Fruit fly (Drosophila melanogaster) whole organism, prepupa: ENCODE measurements around the gene prd1.

ENCODE experiments used
- CG10631 ChIP-seq: fragments of 200-800 bp; sonication (Bioruptor generic); optimal IDR thresholded peaks from 2 replicates; lab custom pipeline; 2016; ENCODE audit warnings: missing biosample characterization, missing genetic modification characterization
- CG10669 ChIP-seq: fragments of 200-800 bp; sonication (Bioruptor generic); optimal IDR thresholded peaks from 3 replicates; lab custom pipeline; 2018; ENCODE audit warnings: missing biosample characterization, mild to moderate bottlenecking, missing genetic modification characterization, moderate library complexity
- CG11294 ChIP-seq: fragments of 200-800 bp; sonication (Bioruptor generic); IDR thresholded peaks from 2 replicates; pipeline ENCODE4 v1.3.6; 2022; ENCODE audit warnings: missing biosample characterization, missing genetic modification characterization
- CG11762 ChIP-seq: fragments of 200-800 bp; sonication (Bioruptor generic); optimal IDR thresholded peaks from 3 replicates; lab custom pipeline; 2016; ENCODE audit warnings: missing biosample characterization, missing genetic modification characterization; ENCODE audit not compliant: insufficient read depth
- CG11902 ChIP-seq: fragments of 200-800 bp; sonication (Bioruptor generic); optimal IDR thresholded peaks from 3 replicates; lab custom pipeline; 2016; ENCODE audit warnings: missing biosample characterization, missing genetic modification characterization
- CG15336 ChIP-seq: fragments of 200-800 bp; sonication (Bioruptor generic); IDR thresholded peaks from 2 replicates; pipeline ENCODE4 v1.3.6; 2022; ENCODE audit warnings: missing biosample characterization, missing genetic modification characterization
- CG1621 ChIP-seq: fragments of 200-800 bp; sonication (Bioruptor generic); optimal IDR thresholded peaks from 3 replicates; lab custom pipeline; 2018; ENCODE audit warnings: missing biosample characterization, mild to moderate bottlenecking, missing genetic modification characterization
- CG16779 ChIP-seq: fragments of 200-800 bp; sonication (Bioruptor generic); optimal IDR thresholded peaks from 3 replicates; lab custom pipeline; 2017; ENCODE audit warnings: missing biosample characterization, mild to moderate bottlenecking, missing genetic modification characterization
- CG3032 ChIP-seq: fragments of 200-800 bp; optimal IDR thresholded peaks from 2 replicates; lab custom pipeline; 2019; ENCODE audit warnings: missing biosample characterization, mild to moderate bottlenecking, missing genetic modification characterization, moderate library complexity
- CG31627 ChIP-seq: fragments of 200-800 bp; sonication (Bioruptor generic); optimal IDR thresholded peaks from 3 replicates; lab custom pipeline; 2016; ENCODE audit warnings: missing biosample characterization, missing genetic modification characterization
- CG32006 ChIP-seq: fragments of 200-800 bp; sonication (Bioruptor generic); optimal IDR thresholded peaks from 3 replicates; lab custom pipeline; 2017; ENCODE audit warnings: missing biosample characterization, mild to moderate bottlenecking, missing genetic modification characterization
- CG3919 ChIP-seq: fragments of 200-800 bp; sonication (Bioruptor generic); optimal IDR thresholded peaks from 3 replicates; lab custom pipeline; 2016; ENCODE audit warnings: missing biosample characterization, missing genetic modification characterization
- CG6163 ChIP-seq: fragments of 200-800 bp; sonication (Bioruptor generic); IDR thresholded peaks from 3 replicates; pipeline ENCODE4 v1.3.6; 2022; ENCODE audit warnings: missing biosample characterization, missing genetic modification characterization
- CG6276 ChIP-seq: fragments of 200-800 bp; sonication (Bioruptor generic); optimal IDR thresholded peaks from 2 replicates; lab custom pipeline; 2017; ENCODE audit warnings: missing biosample characterization, mild to moderate bottlenecking, missing genetic modification characterization
- CG6792 ChIP-seq: fragments of 200-800 bp; sonication (Bioruptor generic); optimal IDR thresholded peaks from 3 replicates; lab custom pipeline; 2016; ENCODE audit warnings: missing biosample characterization, missing genetic modification characterization
- CG6808 ChIP-seq: fragments of 200-800 bp; sonication (Bioruptor generic); optimal IDR thresholded peaks from 3 replicates; lab custom pipeline; 2017; ENCODE audit warnings: missing biosample characterization, missing genetic modification characterization, mild to moderate bottlenecking, moderate library complexity, missing genetic modification reagents
- CG7368 ChIP-seq: fragments of 200-800 bp; sonication (Bioruptor generic); optimal IDR thresholded peaks from 3 replicates; lab custom pipeline; 2016; ENCODE audit warnings: missing biosample characterization, missing genetic modification characterization
- CG8119 ChIP-seq: fragments of 200-800 bp; sonication (Bioruptor generic); IDR thresholded peaks from 3 replicates; pipeline ENCODE4 v1.3.6; 2022; ENCODE audit warnings: missing biosample characterization, missing genetic modification characterization
- CG8632 ChIP-seq: fragments of 200-800 bp; sonication (Bioruptor generic); optimal IDR thresholded peaks from 3 replicates; lab custom pipeline; 2016; ENCODE audit warnings: missing biosample characterization, missing genetic modification characterization
- Eip75B ChIP-seq: fragments of 200-800 bp; sonication (Bioruptor generic); optimal IDR thresholded peaks from 3 replicates; lab custom pipeline; 2016; ENCODE audit warnings: missing biosample characterization, missing genetic modification characterization
- Eip78C ChIP-seq: fragments of 200-800 bp; sonication (Bioruptor generic); peaks from one replicate; lab custom pipeline; 2016; ENCODE audit warnings: missing biosample characterization, missing genetic modification characterization
- Eip93F ChIP-seq: fragments of 200-800 bp; sonication (Bioruptor generic); optimal IDR thresholded peaks from 2 replicates; lab custom pipeline; 2016; ENCODE audit warnings: missing biosample characterization, mild to moderate bottlenecking, missing genetic modification characterization
- Ets21C ChIP-seq: fragments of 200-800 bp; sonication (Bioruptor generic); optimal IDR thresholded peaks from 3 replicates; lab custom pipeline; 2016; ENCODE audit warnings: missing biosample characterization, missing genetic modification characterization
- Ets96B ChIP-seq: fragments of 200-800 bp; optimal IDR thresholded peaks from 2 replicates; lab custom pipeline; 2019; ENCODE audit warnings: missing biosample characterization, mild to moderate bottlenecking, missing genetic modification characterization, moderate library complexity
- Gug ChIP-seq: fragments of 200-800 bp; sonication (Bioruptor generic); IDR thresholded peaks from 2 replicates; pipeline ENCODE4 v1.3.6; 2022; ENCODE audit warnings: missing biosample characterization, missing genetic modification characterization
- Hr38 ChIP-seq: sonication (Bioruptor generic); optimal IDR thresholded peaks from 2 replicates; lab custom pipeline; 2016; ENCODE audit warnings: missing biosample characterization, missing genetic modification characterization
- Hr39 ChIP-seq: fragments of 200-800 bp; sonication (Bioruptor generic); optimal IDR thresholded peaks from 2 replicates; lab custom pipeline; 2016; ENCODE audit warnings: missing biosample characterization, missing genetic modification characterization
- Hr4 ChIP-seq: fragments of 200-800 bp; sonication (Bioruptor generic); optimal IDR thresholded peaks from 3 replicates; lab custom pipeline; 2016; ENCODE audit warnings: missing biosample characterization, missing genetic modification characterization
- Lpt ChIP-seq: fragments of 200-800 bp; sonication (Bioruptor generic); optimal IDR thresholded peaks from 3 replicates; lab custom pipeline; 2016; ENCODE audit warnings: missing biosample characterization, missing genetic modification characterization
- Met ChIP-seq: fragments of 200-800 bp; sonication (Bioruptor generic); optimal IDR thresholded peaks from 3 replicates; lab custom pipeline; 2016; ENCODE audit warnings: missing biosample characterization, missing genetic modification characterization
- Smox ChIP-seq: fragments of 200-800 bp; sonication (Bioruptor generic); optimal IDR thresholded peaks from 3 replicates; lab custom pipeline; 2016; ENCODE audit warnings: missing biosample characterization, missing genetic modification characterization
- Sox102F ChIP-seq: fragments of 200-800 bp; sonication (Bioruptor generic); optimal IDR thresholded peaks from 2 replicates; lab custom pipeline; 2016; ENCODE audit warnings: missing biosample characterization, mild to moderate bottlenecking, missing genetic modification characterization
- Sox14 ChIP-seq: fragments of 200-800 bp; sonication (Bioruptor generic); optimal IDR thresholded peaks from 3 replicates; lab custom pipeline; 2016; ENCODE audit warnings: missing biosample characterization, missing genetic modification characterization
- Sox15 ChIP-seq: fragments of 200-800 bp; sonication (Bioruptor generic); optimal IDR thresholded peaks from 3 replicates; lab custom pipeline; 2016; ENCODE audit warnings: missing biosample characterization, missing genetic modification characterization
- achi ChIP-seq: fragments of 200-800 bp; sonication (Bioruptor generic); optimal IDR thresholded peaks from 3 replicates; lab custom pipeline; 2016; ENCODE audit warnings: missing biosample characterization, missing genetic modification characterization
- acj6 ChIP-seq: fragments of 200-800 bp; sonication (Bioruptor generic); optimal IDR thresholded peaks from 3 replicates; lab custom pipeline; 2016; ENCODE audit warnings: missing biosample characterization, missing genetic modification characterization
- cyc ChIP-seq: fragments of 200-800 bp; sonication (Bioruptor generic); optimal IDR thresholded peaks from 3 replicates; lab custom pipeline; 2016; ENCODE audit warnings: missing biosample characterization, missing genetic modification characterization
- dac ChIP-seq: fragments of 200-800 bp; sonication (Bioruptor generic); optimal IDR thresholded peaks from 2 replicates; lab custom pipeline; 2017; ENCODE audit warnings: missing biosample characterization, mild to moderate bottlenecking, missing genetic modification characterization
- dsx ChIP-seq: fragments of 200-800 bp; optimal IDR thresholded peaks from 3 replicates; lab custom pipeline; 2019; ENCODE audit warnings: missing biosample characterization, mild to moderate bottlenecking, missing genetic modification characterization, moderate library complexity; ENCODE audit not compliant: poor library complexity, severe bottlenecking
- eg ChIP-seq: fragments of 200-800 bp; sonication (Bioruptor generic); IDR thresholded peaks from 3 replicates; pipeline ENCODE4 v1.3.6; 2022; ENCODE audit warnings: missing biosample characterization, missing genetic modification characterization
- esn ChIP-seq: fragments of 200-800 bp; sonication (Bioruptor generic); optimal IDR thresholded peaks from 2 replicates; lab custom pipeline; 2016; ENCODE audit warnings: missing biosample characterization, mild to moderate bottlenecking, missing genetic modification characterization, moderate library complexity
- fd59A ChIP-seq: fragments of 200-800 bp; sonication (Bioruptor generic); optimal IDR thresholded peaks from 2 replicates; lab custom pipeline; 2017; ENCODE audit warnings: missing biosample characterization, mild to moderate bottlenecking, missing genetic modification characterization, missing genetic modification reagents
- fd85E ChIP-seq: fragments of 200-800 bp; sonication (Bioruptor generic); optimal IDR thresholded peaks from 3 replicates; lab custom pipeline; 2016; ENCODE audit warnings: missing biosample characterization, missing genetic modification characterization
- fkh ChIP-seq: fragments of 200-800 bp; sonication (Bioruptor generic); optimal IDR thresholded peaks from 3 replicates; lab custom pipeline; 2017; ENCODE audit warnings: missing biosample characterization, mild to moderate bottlenecking, missing genetic modification characterization, moderate library complexity
- lz ChIP-seq: fragments of 200-800 bp; sonication (Bioruptor generic); optimal IDR thresholded peaks from 3 replicates; lab custom pipeline; 2016; ENCODE audit warnings: missing biosample characterization, missing genetic modification characterization
- net ChIP-seq: fragments of 200-800 bp; sonication (Bioruptor generic); optimal IDR thresholded peaks from 3 replicates; lab custom pipeline; 2016; ENCODE audit warnings: missing biosample characterization, missing genetic modification characterization
- salr ChIP-seq, 2 experiments: fragments of 200-800 bp; sonication (Bioruptor generic); optimal IDR thresholded peaks; 3 replicates each; lab custom pipeline; 2016 to 2018; ENCODE audit warnings: missing biosample characterization in 2 of 2, missing genetic modification characterization in 2 of 2, mild to moderate bottlenecking in 1 of 2
- spab ChIP-seq: fragments of 200-800 bp; sonication (Bioruptor generic); optimal IDR thresholded peaks from 2 replicates; lab custom pipeline; 2017; ENCODE audit warnings: missing biosample characterization, mild to moderate bottlenecking, missing genetic modification characterization, missing genetic modification reagents
- ss ChIP-seq, 2 experiments: fragments of 200-800 bp; sonication (Bioruptor generic); optimal IDR thresholded peaks; 2 replicates in 1 of 2; 3 replicates in 1 of 2; lab custom pipeline; 2017 to 2018; ENCODE audit warnings: mild to moderate bottlenecking in 2 of 2, missing biosample characterization in 2 of 2, missing genetic modification characterization in 2 of 2, moderate library complexity in 1 of 2
- svp ChIP-seq: fragments of 200-800 bp; sonication (Bioruptor generic); peaks from one replicate; lab custom pipeline; 2016; ENCODE audit warnings: missing biosample characterization, missing genetic modification characterization
- topi ChIP-seq: fragments of 200-800 bp; sonication (Bioruptor generic); optimal IDR thresholded peaks from 3 replicates; lab custom pipeline; 2016; ENCODE audit warnings: missing biosample characterization, missing genetic modification characterization
- vri ChIP-seq: fragments of 200-800 bp; sonication (Bioruptor generic); optimal IDR thresholded peaks from 3 replicates; lab custom pipeline; 2016; ENCODE audit warnings: missing biosample characterization, mild to moderate bottlenecking, missing genetic modification characterization

Gene prd1

dm6 chr3R:11758507-11759184 lies 28.2 kb downstream of the prd1 start:
- TF ChIP-seq Lpt = no peak
- peak; percentile 53 for TF ChIP-seq CG6276 (GFP tag; lab: Kevin White, UChicago)
- TF ChIP-seq dsx = no peak
- TF ChIP-seq CG10631 (GFP tag; lab: Kevin White, UChicago) = peak; percentile 24
- no peak for TF ChIP-seq Ets96B (tag; lab: Kevin White, UChicago)
- TF ChIP-seq Sox15 (GFP tag; lab: Kevin White, UChicago) = peak; percentile 28
- TF ChIP-seq topi (GFP tag; lab: Kevin White, UChicago) = peak; percentile 50
- TF ChIP-seq CG6808 (GFP tag; lab: Kevin White, UChicago) = peak; percentile 54
- TF ChIP-seq achi (GFP tag; lab: Kevin White, UChicago) = peak; percentile 11
- TF ChIP-seq fd85E (GFP tag; lab: Kevin White, UChicago) = no peak
- TF ChIP-seq cyc (GFP tag; lab: Kevin White, UChicago) = peak; percentile 28
- TF ChIP-seq CG6792 (GFP tag; lab: Kevin White, UChicago) = peak; percentile 39
- TF ChIP-seq ss (GFP tag; optimal IDR thresholded peaks at IDR 0.05; lab: Kevin White, UChicago) = peak; percentile 40 to 46
- TF ChIP-seq lz (GFP tag; lab: Kevin White, UChicago) = peak; percentile 55
- TF ChIP-seq spab (GFP tag; lab: Kevin White, UChicago) = no peak
- peak; percentile 71 for TF ChIP-seq Met (GFP tag; lab: Kevin White, UChicago)
- peak; percentile 56 for TF ChIP-seq Eip75B (GFP tag; lab: Kevin White, UChicago)
- peak; percentile 17 for TF ChIP-seq net (GFP tag; lab: Kevin White, UChicago)
- TF ChIP-seq Hr38 (GFP tag; lab: Kevin White, UChicago) = no peak
- no peak for TF ChIP-seq eg
- peak; percentile 9 for TF ChIP-seq CG8632 (GFP tag; lab: Kevin White, UChicago)
- peak in 1 of 2 experiments; percentile 31 for TF ChIP-seq salr (GFP tag; optimal IDR thresholded peaks at IDR 0.05; lab: Kevin White, UChicago)
- TF ChIP-seq fkh (GFP tag; lab: Kevin White, UChicago) = no peak
- TF ChIP-seq acj6 = peak; percentile 52
- TF ChIP-seq CG8119 (GFP tag; lab: Robert Waterston, UW) = no peak
- TF ChIP-seq CG11902 (GFP tag; lab: Kevin White, UChicago) = no peak
- TF ChIP-seq Ets21C = peak; percentile 9
- TF ChIP-seq CG6163 = no peak
- peak; percentile 60 for TF ChIP-seq Smox (GFP tag; lab: Kevin White, UChicago)
- TF ChIP-seq Eip78C = peak; percentile 89
- peak; percentile 18 for TF ChIP-seq vri
- peak; percentile 58 for TF ChIP-seq CG32006 (GFP tag; lab: Kevin White, UChicago)
- TF ChIP-seq CG16779 (tag; lab: Kevin White, UChicago) = no peak
- peak; percentile 48 for TF ChIP-seq CG31627 (GFP tag; lab: Kevin White, UChicago)
- TF ChIP-seq Gug (GFP tag; lab: Robert Waterston, UW) = no peak
- peak; percentile 49 for TF ChIP-seq Hr39
- TF ChIP-seq esn (GFP tag; lab: Kevin White, UChicago) = peak; percentile 74
- no peak for TF ChIP-seq Sox14
- TF ChIP-seq Eip93F (GFP tag; lab: Kevin White, UChicago) = no peak
- no peak for TF ChIP-seq dac
- TF ChIP-seq fd59A (GFP tag; lab: Kevin White, UChicago) = no peak
- TF ChIP-seq CG3919 = peak; percentile 16
- peak; percentile 47 for TF ChIP-seq Hr4 (GFP tag; lab: Kevin White, UChicago)
- TF ChIP-seq CG11762 (GFP tag; lab: Kevin White, UChicago) = no peak
- peak; percentile 43 for TF ChIP-seq Sox102F (GFP tag; lab: Kevin White, UChicago)
- peak; percentile 38 for TF ChIP-seq CG7368 (GFP tag; lab: Kevin White, UChicago)
- TF ChIP-seq CG1621 = no peak
- TF ChIP-seq CG3032 (tag; lab: Kevin White, UChicago) = no peak
- TF ChIP-seq CG11294 (GFP tag; lab: Robert Waterston, UW) = no peak
- no peak for TF ChIP-seq CG10669 (GFP tag; lab: Kevin White, UChicago)
- TF ChIP-seq CG15336 (GFP tag; lab: Robert Waterston, UW) = no peak
- TF ChIP-seq svp (GFP tag; lab: Kevin White, UChicago) = peak; percentile 87
